Fruit fly (Drosophila melanogaster): ENCODE measurements around the gene tgo.

The tgo gene

dm6 chr3R:9048466-9049072, 28.7 kb upstream of the tgo start, which contains the start of gene Mst85C (continued):
- peak; percentile 62 for TF ChIP-seq CG15479 (GFP tag; optimal IDR thresholded peaks at IDR 0.05)
- TF ChIP-seq CG8290 (GFP tag; optimal IDR thresholded peaks at IDR 0.05), result no peak
- TF ChIP-seq CG8290 (tag; optimal IDR thresholded peaks at IDR 0.05), result peak in 1 of 2 experiments; percentile 14
- TF ChIP-seq kni (GFP tag; optimal IDR thresholded peaks at IDR 0.05), result peak; percentile 73
- TF ChIP-seq maf-S (GFP tag; optimal IDR thresholded peaks at IDR 0.05), result no peak
- TF ChIP-seq luna (GFP tag; optimal IDR thresholded peaks at IDR 0.05), result no peak
- TF ChIP-seq hth (optimal IDR thresholded peaks at IDR 0.05), result no peak
- TF ChIP-seq CG1603 (tag; optimal IDR thresholded peaks at IDR 0.05), result peak; percentile 13
- TF ChIP-seq Antp (GFP tag; optimal IDR thresholded peaks at IDR 0.05), result no peak
- TF ChIP-seq Hr3 (GFP tag; optimal IDR thresholded peaks at IDR 0.05), result no peak
- TF ChIP-seq ase (GFP tag; IDR thresholded peaks at IDR 0.05), result no peak
- no peak for TF ChIP-seq Dad (GFP tag; optimal IDR thresholded peaks at IDR 0.05)
- no peak for TF ChIP-seq sr (GFP tag; IDR thresholded peaks at IDR 0.05)
- no peak for TF ChIP-seq CG3838 (GFP tag; optimal IDR thresholded peaks at IDR 0.05)
- no peak for TF ChIP-seq Nf-YB (GFP tag; optimal IDR thresholded peaks at IDR 0.05)
- no peak for TF ChIP-seq CG18619 (GFP tag; optimal IDR thresholded peaks at IDR 0.05)
- no peak for TF ChIP-seq CG6272 (GFP tag; IDR thresholded peaks at IDR 0.05)
- no peak for TF ChIP-seq fd102C (GFP tag; optimal IDR thresholded peaks at IDR 0.05)
- no peak for TF ChIP-seq zen (tag; optimal IDR thresholded peaks at IDR 0.05)
- no peak for TF ChIP-seq CG8388 (GFP tag; optimal IDR thresholded peaks at IDR 0.05)
- no peak for TF ChIP-seq tin (GFP tag; optimal IDR thresholded peaks at IDR 0.05)
- no peak for TF ChIP-seq aop (GFP tag; IDR thresholded peaks at IDR 0.05)
- TF ChIP-seq NfI (GFP tag; optimal IDR thresholded peaks at IDR 0.05), result no peak
- TF ChIP-seq CG18599 (GFP tag; optimal IDR thresholded peaks at IDR 0.05), result no peak
- TF ChIP-seq slbo (GFP tag; IDR thresholded peaks at IDR 0.05), result no peak
- no peak for TF ChIP-seq repo (GFP tag; optimal IDR thresholded peaks at IDR 0.05)
- no peak for TF ChIP-seq sob (GFP tag; IDR thresholded peaks at IDR 0.05)
- TF ChIP-seq CG17568 (GFP tag; optimal IDR thresholded peaks at IDR 0.05), result peak; percentile 33
- no peak for TF ChIP-seq CG3407 (GFP tag; optimal IDR thresholded peaks at IDR 0.05)
- no peak for TF ChIP-seq Hand (GFP tag; optimal IDR thresholded peaks at IDR 0.05)
- TF ChIP-seq CG11723 (GFP tag; optimal IDR thresholded peaks at IDR 0.05), result no peak
- TF ChIP-seq H15 (GFP tag; IDR thresholded peaks at IDR 0.05), result no peak
- TF ChIP-seq ind (GFP tag; optimal IDR thresholded peaks at IDR 0.05), result no peak
- no peak for TF ChIP-seq Trl (optimal IDR thresholded peaks at IDR 0.05)
- no peak for TF ChIP-seq Trl (GFP tag; optimal IDR thresholded peaks at IDR 0.05)
- TF ChIP-seq CG12769 (tag; optimal IDR thresholded peaks at IDR 0.05), result peak; percentile 40
- no peak for TF ChIP-seq chn (GFP tag; optimal IDR thresholded peaks at IDR 0.05)
- TF ChIP-seq Bdp1 (GFP tag; optimal IDR thresholded peaks at IDR 0.05), result no peak
- TF ChIP-seq tap (tag; optimal IDR thresholded peaks at IDR 0.05), result no peak
- no peak for TF ChIP-seq CG4730 (GFP tag; IDR thresholded peaks at IDR 0.05)
- peak; percentile 52 for TF ChIP-seq Asciz (GFP tag; optimal IDR thresholded peaks at IDR 0.05)
- no peak for TF ChIP-seq CG2120 (GFP tag; optimal IDR thresholded peaks at IDR 0.05)
- no peak for TF ChIP-seq CG5245 (GFP tag; optimal IDR thresholded peaks at IDR 0.05)
- TF ChIP-seq CG18011 (GFP tag; optimal IDR thresholded peaks at IDR 0.05), result no peak
- no peak for TF ChIP-seq crc (GFP tag; optimal IDR thresholded peaks at IDR 0.05)
- no peak for TF ChIP-seq Nf-YA (GFP tag; IDR thresholded peaks at IDR 0.05)
- TF ChIP-seq Taf1 (GFP tag; IDR thresholded peaks at IDR 0.05), result no peak
- no peak for TF ChIP-seq NFAT (GFP tag; IDR thresholded peaks at IDR 0.05)
- TF ChIP-seq Elba2 (GFP tag; optimal IDR thresholded peaks at IDR 0.05), result no peak
- TF ChIP-seq CG3281 (GFP tag; optimal IDR thresholded peaks at IDR 0.05), result no peak
- TF ChIP-seq CG13894 (tag; optimal IDR thresholded peaks at IDR 0.05), result no peak
- TF ChIP-seq chm (GFP tag; IDR thresholded peaks at IDR 0.05), result no peak
- TF ChIP-seq sima (GFP tag; optimal IDR thresholded peaks at IDR 0.05), result no peak

All from whole organism, embryonic.